Worm (Caenorhabditis elegans) whole organism, L1 larva: ENCODE results near the gene nra-3.
A peak's percentile ranks its signal among the peaks of the same experiment; 100 is the strongest.

ENCODE experiments used
- C04F5.9 ChIP-seq: sonication (generic microtip); optimal IDR thresholded peaks from 2 replicates; lab custom pipeline; 2016; ENCODE audit warnings: missing genetic modification characterization, missing compliant biosample characterization
- C16A3.4 ChIP-seq: fragments of 150-350 bp; optimal IDR thresholded peaks from 2 replicates; lab custom pipeline; 2014; ENCODE audit warnings: missing biosample characterization, missing genetic modification characterization
- C34B4.2 ChIP-seq: sonication (generic microtip); optimal IDR thresholded peaks from 2 replicates; lab custom pipeline; 2017; ENCODE audit warnings: mild to moderate bottlenecking, missing genetic modification characterization, missing compliant biosample characterization
- F16B12.6 ChIP-seq: fragments of 150-350 bp; optimal IDR thresholded peaks from 2 replicates; lab custom pipeline; 2014; ENCODE audit warnings: missing biosample characterization, missing genetic modification characterization
- aha-1 ChIP-seq: fragments of 150-350 bp; optimal IDR thresholded peaks from 2 replicates; lab custom pipeline; 2014; ENCODE audit warnings: missing biosample characterization, missing genetic modification characterization
- alr-1 ChIP-seq: fragments of 200-800 bp; sonication (Bioruptor generic); optimal IDR thresholded peaks from 2 replicates; lab custom pipeline; 2018; ENCODE audit warnings: borderline replicate concordance, mild to moderate bottlenecking, missing genetic modification characterization, missing compliant biosample characterization
- aly-2 ChIP-seq: fragments of 150-350 bp; optimal IDR thresholded peaks from 2 replicates; lab custom pipeline; 2014; ENCODE audit warnings: missing biosample characterization, missing genetic modification characterization
- ama-1 ChIP-seq: fragments of 150-350 bp; optimal IDR thresholded peaks from 2 replicates; lab custom pipeline; 2014
- ceh-63 ChIP-seq: fragments of 200-800 bp; sonication (Bioruptor generic); optimal IDR thresholded peaks from 2 replicates; lab custom pipeline; 2018; ENCODE audit warnings: mild to moderate bottlenecking, missing genetic modification characterization, missing compliant biosample characterization
- dpl-1 ChIP-seq, 3 experiments: fragments of 150-350 bp in 2 of 3; sonication (generic microtip) in 1 of 3; optimal IDR thresholded peaks; 2 replicates each; lab custom pipeline; 2014 to 2017; ENCODE audit warnings: missing biosample characterization in 3 of 3, missing genetic modification characterization in 3 of 3, missing genetic modification reagents in 3 of 3
- efl-3 ChIP-seq: fragments of 200-800 bp; sonication (Bioruptor generic); optimal IDR thresholded peaks from 2 replicates; lab custom pipeline; 2018; ENCODE audit warnings: mild to moderate bottlenecking, missing genetic modification characterization, missing compliant biosample characterization
- egl-13 ChIP-seq: sonication (generic microtip); optimal IDR thresholded peaks from 2 replicates; lab custom pipeline; 2016; ENCODE audit warnings: missing genotype, missing genetic modification reagents, missing genetic modification characterization, missing compliant biosample characterization
- egl-27 ChIP-seq, 2 experiments: fragments of 150-350 bp in 1 of 2; sonication (generic microtip); optimal IDR thresholded peaks; 3 replicates each; lab custom pipeline; 2017 to 2018; ENCODE audit warnings: missing biosample characterization in 2 of 2, missing genetic modification characterization in 2 of 2, missing genetic modification reagents in 2 of 2
- elt-2 ChIP-seq: sonication (generic microtip); optimal IDR thresholded peaks from 2 replicates; lab custom pipeline; 2016; ENCODE audit warnings: missing genetic modification characterization, mild to moderate bottlenecking, inconsistent platforms, missing compliant biosample characterization, missing genetic modification reagents
- elt-3 ChIP-seq, 6 experiments: fragments of 150-350 bp in 1 of 6; sonication (generic microtip); optimal IDR thresholded peaks; 2 replicates each; lab custom pipeline; 2017 to 2018; ENCODE audit warnings: missing biosample characterization in 6 of 6, missing genetic modification characterization in 6 of 6, inconsistent platforms in 1 of 6
- ets-5 ChIP-seq: fragments of 200-800 bp; sonication (Bioruptor generic); IDR thresholded peaks from 2 replicates; pipeline ENCODE4 v1.3.6; 2022; ENCODE audit warnings: missing genetic modification characterization, missing compliant biosample characterization
- fkh-10 ChIP-seq: sonication (generic microtip); optimal IDR thresholded peaks from 2 replicates; lab custom pipeline; 2017; ENCODE audit warnings: missing biosample characterization, missing genetic modification reagents, missing genetic modification characterization
- fkh-4 ChIP-seq: sonication (generic microtip); optimal IDR thresholded peaks from 2 replicates; lab custom pipeline; 2016; ENCODE audit warnings: missing compliant biosample characterization, missing genetic modification characterization, borderline replicate concordance
- fkh-8 ChIP-seq: sonication (generic microtip); optimal IDR thresholded peaks from 2 replicates; lab custom pipeline; 2016; ENCODE audit warnings: mild to moderate bottlenecking, missing genetic modification characterization, missing compliant biosample characterization
- jun-1 ChIP-seq: fragments of 150-350 bp; optimal IDR thresholded peaks from 2 replicates; lab custom pipeline; 2014; ENCODE audit warnings: missing biosample characterization, missing genetic modification reagents, missing genetic modification characterization
- lin-14 ChIP-seq: fragments of 200-800 bp; sonication (Bioruptor generic); optimal IDR thresholded peaks from 2 replicates; lab custom pipeline; 2018; ENCODE audit warnings: mild to moderate bottlenecking, missing genetic modification characterization, moderate library complexity, missing compliant biosample characterization
- lin-35 ChIP-seq, 2 experiments: fragments of 150-350 bp; optimal IDR thresholded peaks; 2 replicates each; lab custom pipeline; 2014; ENCODE audit warnings: missing biosample characterization in 2 of 2, missing genetic modification characterization in 2 of 2, missing genetic modification reagents in 2 of 2
- lin-39 ChIP-seq: fragments of 150-350 bp; optimal IDR thresholded peaks from 2 replicates; lab custom pipeline; 2014; ENCODE audit warnings: missing biosample characterization, missing genetic modification reagents, missing genetic modification characterization
- lir-3 ChIP-seq: sonication (generic microtip); optimal IDR thresholded peaks from 2 replicates; lab custom pipeline; 2016; ENCODE audit warnings: mild to moderate bottlenecking, missing genetic modification characterization, moderate library complexity, missing compliant biosample characterization; ENCODE audit not compliant: poor library complexity
- lsy-2 ChIP-seq, 2 experiments: fragments of 150-350 bp; optimal IDR thresholded peaks; 2 replicates each; lab custom pipeline; 2014; ENCODE audit warnings: missing biosample characterization in 2 of 2, missing genetic modification characterization in 2 of 2
- mab-9 ChIP-seq: fragments of 200-800 bp; sonication (Bioruptor generic); IDR thresholded peaks from 2 replicates; pipeline ENCODE4 v1.3.6; 2022; ENCODE audit warnings: missing genetic modification reagents, missing genetic modification characterization, missing compliant biosample characterization
- mep-1 ChIP-seq: fragments of 150-350 bp; optimal IDR thresholded peaks from 2 replicates; lab custom pipeline; 2014; ENCODE audit warnings: missing biosample characterization, missing genetic modification characterization
- nhr-12 ChIP-seq: sonication (generic microtip); optimal IDR thresholded peaks from 2 replicates; lab custom pipeline; 2017; ENCODE audit warnings: missing biosample characterization, missing genetic modification characterization
- nhr-20 ChIP-seq: sonication (generic microtip); optimal IDR thresholded peaks from 2 replicates; lab custom pipeline; 2016; ENCODE audit warnings: mild to moderate bottlenecking, missing genetic modification characterization, missing compliant biosample characterization
- nhr-237 ChIP-seq: fragments of 150-350 bp; optimal IDR thresholded peaks from 2 replicates; lab custom pipeline; 2014; ENCODE audit warnings: missing biosample characterization, missing genetic modification characterization
- nhr-76 ChIP-seq: sonication (generic microtip); optimal IDR thresholded peaks from 2 replicates; lab custom pipeline; 2017; ENCODE audit warnings: missing biosample characterization, missing genetic modification characterization
- nhr-77 ChIP-seq: fragments of 150-350 bp; optimal IDR thresholded peaks from 2 replicates; lab custom pipeline; 2014; ENCODE audit warnings: missing biosample characterization, missing genetic modification characterization
- nhr-84 ChIP-seq: sonication (generic microtip); optimal IDR thresholded peaks from 2 replicates; lab custom pipeline; 2017; ENCODE audit warnings: missing biosample characterization, missing genetic modification characterization
- nhr-85 ChIP-seq: sonication (generic microtip); peaks from one replicate; lab custom pipeline; 2016; ENCODE audit warnings: missing genetic modification characterization, inconsistent platforms, missing compliant biosample characterization
- nhr-90 ChIP-seq: sonication (generic microtip); optimal IDR thresholded peaks from 2 replicates; lab custom pipeline; 2016; ENCODE audit warnings: mild to moderate bottlenecking, missing genetic modification characterization, missing compliant biosample characterization; ENCODE audit not compliant: poor library complexity
- pag-3 ChIP-seq: sonication (generic microtip); optimal IDR thresholded peaks from 2 replicates; lab custom pipeline; 2017; ENCODE audit warnings: missing genetic modification characterization, mild to moderate bottlenecking, missing compliant biosample characterization, antibody characterized with exemption, borderline replicate concordance; ENCODE audit not compliant: insufficient read depth
- rnt-1 ChIP-seq: sonication (generic microtip); optimal IDR thresholded peaks from 2 replicates; lab custom pipeline; 2016; ENCODE audit warnings: mild to moderate bottlenecking, missing genetic modification characterization, moderate library complexity, missing compliant biosample characterization
- skn-1 ChIP-seq: fragments of 150-350 bp; optimal IDR thresholded peaks from 2 replicates; lab custom pipeline; 2014; ENCODE audit warnings: missing biosample characterization, missing genetic modification characterization
- snpc-4 ChIP-seq: fragments of 150-350 bp; optimal IDR thresholded peaks from 2 replicates; lab custom pipeline; 2014; ENCODE audit warnings: missing biosample characterization, missing genetic modification characterization
- snu-23 ChIP-seq: sonication (generic microtip); optimal IDR thresholded peaks from 2 replicates; lab custom pipeline; 2016; ENCODE audit warnings: missing genetic modification characterization, missing compliant biosample characterization
- sptf-1 ChIP-seq: fragments of 150-350 bp; optimal IDR thresholded peaks from 2 replicates; lab custom pipeline; 2014; ENCODE audit warnings: missing biosample characterization, missing genetic modification characterization
- unc-130 ChIP-seq: fragments of 150-350 bp; optimal IDR thresholded peaks from 2 replicates; lab custom pipeline; 2017; ENCODE audit warnings: missing biosample characterization, missing genetic modification characterization, inconsistent platforms
- unc-30 ChIP-seq: sonication (generic microtip); optimal IDR thresholded peaks from 2 replicates; lab custom pipeline; 2017; ENCODE audit warnings: missing biosample characterization, missing genetic modification characterization
- unc-62 ChIP-seq: fragments of 150-350 bp; optimal IDR thresholded peaks from 2 replicates; lab custom pipeline; 2014; ENCODE audit warnings: missing biosample characterization, missing genetic modification reagents, missing genetic modification characterization
- unc-86 ChIP-seq: sonication (generic microtip); optimal IDR thresholded peaks from 2 replicates; lab custom pipeline; 2016; ENCODE audit warnings: missing genetic modification characterization, missing compliant biosample characterization
- unc-98 ChIP-seq: fragments of 200-800 bp; sonication (Bioruptor generic); IDR thresholded peaks from 2 replicates; pipeline ENCODE4 v1.3.6; 2022; ENCODE audit warnings: missing genetic modification characterization, missing compliant biosample characterization
- zag-1 ChIP-seq: fragments of 150-350 bp; optimal IDR thresholded peaks from 2 replicates; lab custom pipeline; 2014; ENCODE audit warnings: missing biosample characterization, missing genetic modification characterization
- zip-4 ChIP-seq: fragments of 200-800 bp; sonication (Bioruptor generic); optimal IDR thresholded peaks from 2 replicates; lab custom pipeline; 2018; ENCODE audit warnings: mild to moderate bottlenecking, missing genetic modification characterization, moderate library complexity, missing compliant biosample characterization
- ztf-11 ChIP-seq, 2 experiments: sonication (generic microtip); optimal IDR thresholded peaks; 2 replicates each; lab custom pipeline; 2016 to 2017; ENCODE audit warnings: missing genetic modification characterization in 2 of 2, missing biosample characterization in 1 of 2, missing compliant biosample characterization in 1 of 2

The nra-3 gene

DNA sequence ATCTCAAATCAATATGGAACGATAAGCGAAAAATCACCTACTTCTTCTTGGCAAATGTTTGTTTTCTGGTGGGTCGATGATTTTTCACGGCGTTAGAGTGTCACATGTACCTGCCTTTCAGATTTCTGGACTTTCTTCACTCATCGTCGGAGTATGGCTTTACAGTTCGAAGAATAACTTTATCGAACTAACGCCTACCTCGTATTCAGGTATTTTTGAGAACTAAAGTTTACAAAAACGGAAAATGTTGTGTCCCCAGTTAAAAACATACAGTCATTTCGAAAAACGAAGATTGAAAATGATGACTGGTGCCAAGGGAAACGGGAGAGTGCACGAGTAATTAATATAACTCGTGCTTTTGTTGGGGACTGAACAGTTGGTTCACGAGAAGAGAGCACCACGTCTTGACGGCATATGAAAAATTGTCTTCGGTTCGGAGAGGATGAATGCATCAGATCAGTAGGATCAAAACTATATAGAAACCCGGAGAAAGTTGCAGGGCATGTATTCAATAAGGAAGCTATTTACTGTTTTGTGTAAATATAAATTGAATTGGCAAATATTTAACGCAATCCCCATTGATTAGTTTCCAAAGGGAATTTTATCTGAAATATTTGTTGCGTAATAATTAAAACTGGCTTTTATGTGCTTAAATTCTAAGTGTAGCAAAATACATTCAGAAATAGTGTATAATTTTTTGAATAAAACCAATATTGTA lies 2.2 kb upstream of the nra-3 start (continued):
- TF ChIP-seq aly-2 (no peak), lin-35 (GFP tag; optimal IDR thresholded peaks at IDR 0.05; lab: Kevin White, UChicago) (no peak)

- TF ChIP-seq snu-23 (GFP tag; lab: Kevin White, UChicago) (peak; percentile 91), ets-5 (GFP tag; lab: Robert Waterston, UW) (no peak), alr-1 (tag; lab: Kevin White, UChicago) (no peak), lin-14 (peak; percentile 94), nhr-90 (peak; percentile 65), dpl-1 (GFP tag; optimal IDR thresholded peaks at IDR 0.05; lab: Kevin White, UChicago) (peak; percentile 6 to 46 (median 21)), nhr-85 (tag; lab: Kevin White, UChicago) (peak; percentile 95), sptf-1 (no peak), skn-1 (tag; lab: Kevin White, UChicago) (peak; percentile 84), unc-62 (GFP tag; lab: Kevin White, UChicago) (no peak), unc-98 (no peak), C04F5.9 (tag; lab: Kevin White, UChicago) (no peak), elt-2 (peak; percentile 38), C16A3.4 (tag; lab: Kevin White, UChicago) (peak; percentile 90), mep-1 (tag; lab: Kevin White, UChicago) (peak; percentile 88), zag-1 (tag; lab: Kevin White, UChicago) (no peak), efl-3 (GFP tag; lab: Kevin White, UChicago) (no peak), zip-4 (GFP tag; lab: Kevin White, UChicago) (no peak), rnt-1 (tag; lab: Kevin White, UChicago) (peak; percentile 73), pag-3 (tag; lab: Kevin White, UChicago) (no peak), egl-13 (tag; lab: Kevin White, UChicago) (no peak), nhr-77 (tag; lab: Kevin White, UChicago) (peak; percentile 77), F16B12.6 (tag; lab: Kevin White, UChicago) (no peak), fkh-8 (tag; lab: Kevin White, UChicago) (peak; percentile 32), mab-9 (GFP tag; lab: Robert Waterston, UW) (no peak), aha-1 (tag; lab: Kevin White, UChicago) (no peak), ama-1 (lab: Kevin White, UChicago) (no peak), jun-1 (tag; lab: Kevin White, UChicago) (peak; percentile 82), ceh-63 (GFP tag; lab: Kevin White, UChicago) (no peak), fkh-4 (tag; lab: Kevin White, UChicago) (no peak), snpc-4 (tag; lab: Kevin White, UChicago) (no peak), lin-39 (no peak), lsy-2 (tag; optimal IDR thresholded peaks at IDR 0.05; lab: Kevin White, UChicago) (peak; percentile 28 to 78), C34B4.2 (tag; lab: Kevin White, UChicago) (no peak), nhr-12 (tag; lab: Kevin White, UChicago) (no peak), nhr-237 (tag; lab: Kevin White, UChicago) (peak; percentile 71), nhr-84 (tag; lab: Kevin White, UChicago) (no peak), fkh-10 (GFP tag; lab: Kevin White, UChicago) (no peak), nhr-20 (tag; lab: Kevin White, UChicago) (peak; percentile 80), egl-27 (tag; optimal IDR thresholded peaks at IDR 0.05; lab: Kevin White, UChicago) (peak in 1 of 2 experiments; percentile 21), unc-30 (tag; lab: Kevin White, UChicago) (no peak), ztf-11 (tag; optimal IDR thresholded peaks at IDR 0.05; lab: Kevin White, UChicago) (peak in 1 of 2 experiments; percentile 50), nhr-76 (no peak), lir-3 (tag; lab: Kevin White, UChicago) (no peak), unc-130 (tag; lab: Kevin White, UChicago) (no peak), lin-35 (GFP tag; optimal IDR thresholded peaks at IDR 0.05; lab: Kevin White, UChicago) (peak; percentile 46 to 82), unc-86 (tag; lab: Kevin White, UChicago) (peak; percentile 5), elt-3 (tag; optimal IDR thresholded peaks at IDR 0.05; lab: Kevin White, UChicago) (peak in 3 of 6 experiments; percentile 18 to 74 (median 38))
These were observed 1.0 kb upstream of the nra-3 start, which contains the start of gene tsp-21 for ce11 chrX:9932226-9932773. Gene tsp-21 (plus strand): TSS chrX:9932371.
